3 worm cellular contexts compared by ENCODE assay signal in the genomic region with DNA sequence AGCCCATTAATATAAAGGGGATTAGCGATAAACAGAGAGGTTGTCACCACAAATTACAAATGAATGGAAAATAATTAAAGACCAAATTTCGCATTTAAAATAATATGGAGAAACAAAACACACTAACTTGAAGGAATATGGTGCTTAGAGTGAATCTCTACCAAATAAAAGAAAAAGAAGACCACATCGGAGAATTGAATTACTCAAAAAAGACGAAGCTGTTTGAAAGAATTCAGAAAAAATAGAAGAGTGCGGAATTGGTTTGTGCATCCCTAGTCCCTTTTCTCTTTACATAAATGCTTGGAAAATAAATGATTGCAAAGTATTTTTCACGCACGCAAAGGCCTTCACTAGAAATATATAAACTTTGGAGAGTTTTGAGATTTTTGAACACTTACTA.
TF ChIP-seq lines count a peak whose summit lies in the region.

No protein-coding gene starts in this region.

TF ChIP-seq in whole organism, L1 larva, 84 proteins besides CTCF, POLR2A, EP300 and RAD21:
- no peak for TF ChIP-seq unc-130 (tag; optimal IDR thresholded peaks at IDR 0.05; lab: Kevin White, UChicago)
- TF ChIP-seq pqm-1 (tag; optimal IDR thresholded peaks at IDR 0.05; lab: Kevin White, UChicago): no peak
- TF ChIP-seq lin-14 (GFP tag; optimal IDR thresholded peaks at IDR 0.05; lab: Kevin White, UChicago): peak; percentile 33
- no peak for TF ChIP-seq ceh-63 (GFP tag; optimal IDR thresholded peaks at IDR 0.05; lab: Kevin White, UChicago)
- TF ChIP-seq ceh-8 (GFP tag; optimal IDR thresholded peaks at IDR 0.05; lab: Kevin White, UChicago): peak; percentile 50
- no peak for TF ChIP-seq vab-15 (tag; optimal IDR thresholded peaks at IDR 0.05; lab: Kevin White, UChicago)

TF ChIP-seq in whole organism, L4 larva, 104 proteins besides CTCF, POLR2A, EP300 and RAD21:
- TF ChIP-seq ZK546.5 (tag; optimal IDR thresholded peaks at IDR 0.05; lab: Kevin White, UChicago): no peak
- no peak for TF ChIP-seq mdl-1 (tag; optimal IDR thresholded peaks at IDR 0.05; lab: Kevin White, UChicago)
- peak; percentile 86 for TF ChIP-seq aha-1 (tag; lab: Kevin White, UChicago)
- TF ChIP-seq nhr-41 (GFP tag; IDR thresholded peaks at IDR 0.05; lab: Robert Waterston, UW): no peak
- TF ChIP-seq ztf-11 (tag; optimal IDR thresholded peaks at IDR 0.05; lab: Kevin White, UChicago): no peak
- peak; percentile 26 for TF ChIP-seq ces-1 (GFP tag; optimal IDR thresholded peaks at IDR 0.05; lab: Kevin White, UChicago)
- TF ChIP-seq rbr-2 (tag; optimal IDR thresholded peaks at IDR 0.05; lab: Kevin White, UChicago): no peak
- no peak for TF ChIP-seq pha-4 (GFP tag; IDR thresholded peaks at IDR 0.05; lab: Robert Waterston, UW)
- TF ChIP-seq pha-4 (tag; optimal IDR thresholded peaks at IDR 0.05; lab: Kevin White, UChicago): no peak

TF ChIP-seq in whole organism, mixed stage, embryonic, 35 proteins besides CTCF, POLR2A, EP300 and RAD21:
- peak; percentile 76 for TF ChIP-seq ces-1 (GFP tag; optimal IDR thresholded peaks at IDR 0.05; lab: Kevin White, UChicago)
- TF ChIP-seq flh-1 (GFP tag; optimal IDR thresholded peaks at IDR 0.05; lab: Kevin White, UChicago): no peak

Comparison
In these comparisons a context has a peak if more than half of its experiments do, and no peak if none do; other contexts are left out.
1. Of the 29 proteins assayed by ChIP-seq in both whole organism, L4 larva and whole organism, L1 larva: peak only in whole organism, L4 larva: aha-1 and ces-1; only in whole organism, L1 larva: none; in both: none; in neither: 27.